Fruit fly (Drosophila melanogaster) whole organism, embryonic: ENCODE results near the gene CG10804.

Experiments
- Abd-B ChIP-seq: fragments of 200-800 bp; sonication (Bioruptor generic); optimal IDR thresholded peaks from 2 replicates; lab custom pipeline; 2018; ENCODE audit warnings: missing biosample characterization, mild to moderate bottlenecking, missing genetic modification characterization, moderate library complexity
- Atf-2 ChIP-seq: fragments of 200-800 bp; sonication (Bioruptor generic); optimal IDR thresholded peaks from 2 replicates; lab custom pipeline; 2016; ENCODE audit warnings: missing biosample characterization, missing genetic modification characterization
- BEAF-32 ChIP-seq: fragments of 200-800 bp; sonication (Bioruptor generic); optimal IDR thresholded peaks from 3 replicates; lab custom pipeline; 2017; ENCODE audit warnings: missing biosample characterization, missing genetic modification characterization, mild to moderate bottlenecking, moderate library complexity, missing genetic modification reagents
- Blimp-1 ChIP-seq: fragments of 200-800 bp; sonication (Bioruptor generic); optimal IDR thresholded peaks from 3 replicates; lab custom pipeline; 2018; ENCODE audit warnings: missing biosample characterization, missing genetic modification characterization, mild to moderate bottlenecking, moderate library complexity, missing genetic modification reagents
- CG11085 ChIP-seq: fragments of 200-800 bp; sonication (Bioruptor generic); IDR thresholded peaks from 2 replicates; pipeline ENCODE4 v1.3.6; 2022; ENCODE audit warnings: missing biosample characterization, missing genetic modification characterization
- CG11093 ChIP-seq: fragments of 200-800 bp; sonication (Bioruptor generic); IDR thresholded peaks from 3 replicates; pipeline ENCODE4 v1.3.6; 2022; ENCODE audit warnings: missing biosample characterization, missing genetic modification characterization
- CG11247 ChIP-seq: fragments of 200-800 bp; sonication (Bioruptor generic); IDR thresholded peaks from 2 replicates; pipeline ENCODE4 v1.3.6; 2022; ENCODE audit warnings: missing biosample characterization, missing genetic modification characterization
- CG11695 ChIP-seq: fragments of 200-800 bp; sonication (Bioruptor generic); IDR thresholded peaks from 3 replicates; pipeline ENCODE4 v1.3.6; 2022; ENCODE audit warnings: missing biosample characterization, missing genetic modification characterization
- CG12391 ChIP-seq: fragments of 200-800 bp; sonication (Bioruptor generic); optimal IDR thresholded peaks from 3 replicates; lab custom pipeline; 2018; ENCODE audit warnings: missing biosample characterization, mild to moderate bottlenecking, missing genetic modification characterization, moderate library complexity
- CG13287 ChIP-seq: fragments of 200-800 bp; sonication (Bioruptor generic); IDR thresholded peaks from 2 replicates; pipeline ENCODE4 v1.3.6; 2022; ENCODE audit warnings: missing biosample characterization, missing genetic modification characterization; ENCODE audit not compliant: partially characterized antibody
- CG13894 ChIP-seq: fragments of 200-800 bp; sonication (Bioruptor generic); optimal IDR thresholded peaks from 3 replicates; lab custom pipeline; 2018; ENCODE audit warnings: missing biosample characterization, mild to moderate bottlenecking, missing genetic modification characterization, moderate library complexity
- CG14860 ChIP-seq: fragments of 200-800 bp; sonication (Bioruptor generic); IDR thresholded peaks from 3 replicates; pipeline ENCODE4 v1.3.6; 2022; ENCODE audit warnings: missing biosample characterization, missing genetic modification characterization; ENCODE audit not compliant: partially characterized antibody
- CG17328 ChIP-seq: fragments of 200-800 bp; sonication (Bioruptor generic); IDR thresholded peaks from 2 replicates; pipeline ENCODE4 v1.3.6; 2022; ENCODE audit warnings: missing biosample characterization, missing genetic modification characterization
- CG17385 ChIP-seq: fragments of 200-800 bp; sonication (Bioruptor generic); optimal IDR thresholded peaks from 3 replicates; lab custom pipeline; 2018; ENCODE audit warnings: missing biosample characterization, mild to moderate bottlenecking, missing genetic modification characterization
- CG18011 ChIP-seq: fragments of 200-800 bp; sonication (Bioruptor generic); optimal IDR thresholded peaks from 2 replicates; lab custom pipeline; 2017; ENCODE audit warnings: missing biosample characterization, missing genetic modification characterization, mild to moderate bottlenecking, moderate library complexity, missing genotype
- CG2129 ChIP-seq: fragments of 200-800 bp; sonication (Bioruptor generic); IDR thresholded peaks from 2 replicates; pipeline ENCODE4 v1.3.6; 2022; ENCODE audit warnings: missing biosample characterization, missing genetic modification characterization; ENCODE audit not compliant: partially characterized antibody
- CG2678 ChIP-seq: fragments of 200-800 bp; sonication (Bioruptor generic); optimal IDR thresholded peaks from 3 replicates; lab custom pipeline; 2019; ENCODE audit warnings: missing biosample characterization, mild to moderate bottlenecking, missing genetic modification characterization, moderate library complexity
- CG2712 ChIP-seq: fragments of 200-800 bp; optimal IDR thresholded peaks from 3 replicates; lab custom pipeline; 2019; ENCODE audit warnings: missing biosample characterization, mild to moderate bottlenecking, missing genetic modification characterization, moderate library complexity
- CG3995 ChIP-seq: fragments of 200-800 bp; sonication (Bioruptor generic); optimal IDR thresholded peaks from 3 replicates; lab custom pipeline; 2016; ENCODE audit warnings: missing biosample characterization, missing genetic modification characterization
- CG42726 ChIP-seq: fragments of 200-800 bp; sonication (Bioruptor generic); IDR thresholded peaks from 2 replicates; pipeline ENCODE4 v1.3.6; 2022; ENCODE audit warnings: missing biosample characterization, missing genetic modification characterization; ENCODE audit not compliant: partially characterized antibody
- CG4854 ChIP-seq: fragments of 200-800 bp; sonication (Bioruptor generic); optimal IDR thresholded peaks from 2 replicates; lab custom pipeline; 2016; ENCODE audit warnings: missing biosample characterization, missing genetic modification characterization, inconsistent platforms
- CG6791 ChIP-seq: fragments of 200-800 bp; sonication (Bioruptor generic); IDR thresholded peaks from 3 replicates; pipeline ENCODE4 v1.3.6; 2022; ENCODE audit warnings: missing biosample characterization, missing genetic modification characterization; ENCODE audit not compliant: partially characterized antibody
- CG8089 ChIP-seq: fragments of 200-800 bp; sonication (Bioruptor generic); optimal IDR thresholded peaks from 3 replicates; lab custom pipeline; 2016; ENCODE audit warnings: missing biosample characterization, missing genetic modification characterization
- CG8290 ChIP-seq, 3 experiments: fragments of 200-800 bp; sonication (Bioruptor generic); optimal IDR thresholded peaks; 2 replicates each; lab custom pipeline; 2016 to 2019; ENCODE audit warnings: missing biosample characterization in 3 of 3, missing genetic modification characterization in 3 of 3, mild to moderate bottlenecking in 2 of 3, moderate library complexity in 1 of 3
- CG9609 ChIP-seq: fragments of 200-800 bp; sonication (Bioruptor generic); optimal IDR thresholded peaks from 3 replicates; lab custom pipeline; 2016; ENCODE audit warnings: missing biosample characterization, missing genetic modification characterization
- CG9727 ChIP-seq: fragments of 200-800 bp; sonication (Bioruptor generic); optimal IDR thresholded peaks from 3 replicates; lab custom pipeline; 2017; ENCODE audit warnings: missing biosample characterization, mild to moderate bottlenecking, missing genetic modification characterization
- CG9797 ChIP-seq: fragments of 200-800 bp; sonication (Bioruptor generic); optimal IDR thresholded peaks from 3 replicates; lab custom pipeline; 2018; ENCODE audit warnings: missing biosample characterization, mild to moderate bottlenecking, missing genetic modification characterization
- Chrac-16 ChIP-seq: fragments of 200-800 bp; sonication (Bioruptor generic); optimal IDR thresholded peaks from 3 replicates; lab custom pipeline; 2016; ENCODE audit warnings: missing biosample characterization, missing genetic modification characterization
- Dll ChIP-seq: fragments of 200-800 bp; sonication (Bioruptor generic); IDR thresholded peaks from 4 replicates; pipeline ENCODE4 v1.3.6; 2022; ENCODE audit warnings: missing biosample characterization, missing genetic modification characterization; ENCODE audit not compliant: partially characterized antibody
- Dp ChIP-seq: fragments of 200-800 bp; sonication (Bioruptor generic); optimal IDR thresholded peaks from 2 replicates; lab custom pipeline; 2018; ENCODE audit warnings: missing biosample characterization, mild to moderate bottlenecking, missing genetic modification characterization, moderate library complexity
- Eip74EF ChIP-seq, 2 experiments: fragments of 200-800 bp in 1 of 2; fragments of >200 bp in 1 of 2; sonication (Bioruptor generic) in 1 of 2; optimal IDR thresholded peaks; 2 replicates each; lab custom pipeline; 2017 to 2019; ENCODE audit warnings: missing biosample characterization in 2 of 2, missing genetic modification characterization in 2 of 2, mild to moderate bottlenecking in 1 of 2, moderate library complexity in 1 of 2
- Mad ChIP-seq: fragments of 200-800 bp; sonication (Bioruptor generic); optimal IDR thresholded peaks from 2 replicates; lab custom pipeline; 2016; ENCODE audit warnings: missing biosample characterization, missing genetic modification characterization
- Nf-YB ChIP-seq: fragments of 200-800 bp; sonication (Bioruptor generic); optimal IDR thresholded peaks from 3 replicates; lab custom pipeline; 2019; ENCODE audit warnings: missing biosample characterization, mild to moderate bottlenecking, missing genetic modification characterization, moderate library complexity
- Sox102F ChIP-seq: fragments of 200-800 bp; sonication (Bioruptor generic); optimal IDR thresholded peaks from 2 replicates; lab custom pipeline; 2018; ENCODE audit warnings: missing biosample characterization, mild to moderate bottlenecking, missing genetic modification characterization, moderate library complexity
- TFAM ChIP-seq: fragments of 200-800 bp; sonication (Bioruptor generic); optimal IDR thresholded peaks from 2 replicates; lab custom pipeline; 2017; ENCODE audit warnings: missing biosample characterization, missing genetic modification characterization, inconsistent platforms
- Usf ChIP-seq: fragments of 200-800 bp; sonication (Bioruptor generic); optimal IDR thresholded peaks from 2 replicates; lab custom pipeline; 2017; ENCODE audit warnings: missing genotype, missing biosample characterization, missing genetic modification characterization
- YL-1 ChIP-seq: fragments of 200-800 bp; sonication (Bioruptor generic); optimal IDR thresholded peaks from 3 replicates; lab custom pipeline; 2017; ENCODE audit warnings: missing biosample characterization, mild to moderate bottlenecking, missing genetic modification characterization
- al ChIP-seq: fragments of 200-800 bp; sonication (Bioruptor generic); IDR thresholded peaks from 2 replicates; pipeline ENCODE4 v1.3.6; 2022; ENCODE audit warnings: missing biosample characterization, missing genetic modification characterization
- ase ChIP-seq: fragments of 200-800 bp; sonication (Bioruptor generic); IDR thresholded peaks from 3 replicates; pipeline ENCODE4 v1.3.6; 2022; ENCODE audit warnings: missing biosample characterization, missing genetic modification characterization
- ftz-f1 ChIP-seq: fragments of 200-800 bp; sonication (Bioruptor generic); optimal IDR thresholded peaks from 2 replicates; lab custom pipeline; 2016; ENCODE audit warnings: missing biosample characterization, missing genetic modification characterization
- grau ChIP-seq: fragments of 200-800 bp; optimal IDR thresholded peaks from 3 replicates; lab custom pipeline; 2019; ENCODE audit warnings: missing biosample characterization, mild to moderate bottlenecking, missing genetic modification characterization, moderate library complexity
- hb ChIP-seq: fragments of 200-800 bp; sonication (Bioruptor generic); IDR thresholded peaks from 3 replicates; pipeline ENCODE4 v1.3.6; 2022; ENCODE audit warnings: missing biosample characterization, missing genetic modification characterization; ENCODE audit not compliant: partially characterized antibody
- nerfin-1 ChIP-seq: fragments of 200-800 bp; sonication (Bioruptor generic); optimal IDR thresholded peaks from 3 replicates; lab custom pipeline; 2019; ENCODE audit warnings: missing biosample characterization, mild to moderate bottlenecking, missing genetic modification characterization, moderate library complexity
- prd ChIP-seq, 3 experiments: fragments of >200 bp in 2 of 3; fragments of 200-800 bp in 1 of 3; sonication (Bioruptor generic) in 1 of 3; optimal IDR thresholded peaks in 2 of 3; IDR thresholded peaks in 1 of 3; 2 replicates in 2 of 3; 3 replicates in 1 of 3; pipeline versions ENCODE4 v1.3.6 to Lab custom; 2017 to 2022; ENCODE audit warnings: missing biosample characterization in 1 of 3, missing genetic modification characterization in 1 of 3
- so ChIP-seq: fragments of 200-800 bp; sonication (Bioruptor generic); IDR thresholded peaks from 3 replicates; pipeline ENCODE4 v1.3.6; 2022; ENCODE audit warnings: missing biosample characterization, missing genetic modification characterization
- stwl ChIP-seq: fragments of 200-800 bp; sonication (Bioruptor generic); optimal IDR thresholded peaks from 3 replicates; lab custom pipeline; 2018; ENCODE audit warnings: missing biosample characterization, mild to moderate bottlenecking, missing genetic modification characterization, moderate library complexity
- trh ChIP-seq: fragments of 200-800 bp; sonication (Bioruptor generic); optimal IDR thresholded peaks from 2 replicates; lab custom pipeline; 2016; ENCODE audit warnings: missing biosample characterization, missing genetic modification characterization
- unc-4 ChIP-seq: fragments of 200-800 bp; sonication (Bioruptor generic); IDR thresholded peaks from 2 replicates; pipeline ENCODE4 v1.3.6; 2022; ENCODE audit warnings: missing biosample characterization, missing genetic modification characterization; ENCODE audit not compliant: partially characterized antibody
- yki ChIP-seq: fragments of >200 bp; optimal IDR thresholded peaks from 3 replicates; lab custom pipeline; 2018

The CG10804 gene

dm6 chrX:3485304-3485703, 3.2 kb upstream of the CG10804 start, which contains the start of the genes CG14270 and CG10803 (continued):
- peak; percentile 38 for TF ChIP-seq CG8290 (GFP tag; optimal IDR thresholded peaks at IDR 0.05; lab: Kevin White, UChicago)
- TF ChIP-seq CG8290 (tag; optimal IDR thresholded peaks at IDR 0.05; lab: Kevin White, UChicago) = no peak
- TF ChIP-seq CG2712 = peak; percentile 33
- TF ChIP-seq CG4854 (GFP tag; lab: Kevin White, UChicago) = no peak
- TF ChIP-seq CG42726 (GFP tag; lab: Robert Waterston, UW) = no peak
- TF ChIP-seq CG13894 = no peak
- no peak for TF ChIP-seq nerfin-1 (tag; lab: Kevin White, UChicago)
- peak; percentile 23 for TF ChIP-seq grau (tag; lab: Kevin White, UChicago)
- no peak for TF ChIP-seq Mad (GFP tag; lab: Kevin White, UChicago)
- no peak for TF ChIP-seq CG18011 (GFP tag; lab: Kevin White, UChicago)
- peak; percentile 90 for TF ChIP-seq BEAF-32 (GFP tag; lab: Kevin White, UChicago)
- TF ChIP-seq al (GFP tag; lab: Robert Waterston, UW) = 0 out of 2 replicates have a peak, but pooled peaks have one; percentile 19
- TF ChIP-seq CG6791 (GFP tag; lab: Robert Waterston, UW) = peak; percentile 62; the same call in 2 of the 3 replicates
- peak; percentile 49 for TF ChIP-seq CG2129 (GFP tag; lab: Robert Waterston, UW)
- no peak for TF ChIP-seq Chrac-16 (GFP tag; lab: Kevin White, UChicago)
- TF ChIP-seq hb = peak; percentile 80
- no peak for TF ChIP-seq Usf (GFP tag; lab: Kevin White, UChicago)
- TF ChIP-seq CG12391 (tag; lab: Kevin White, UChicago) = peak; percentile 47
- TF ChIP-seq CG9609 (GFP tag; lab: Kevin White, UChicago) = no peak
- peak; percentile 52 for TF ChIP-seq YL-1
- TF ChIP-seq yki = no peak
- TF ChIP-seq so = no peak
- peak; percentile 71 for TF ChIP-seq stwl (tag; lab: Kevin White, UChicago)
- TF ChIP-seq CG13287 = peak; percentile 87
- TF ChIP-seq ase (GFP tag; lab: Robert Waterston, UW) = no peak
- TF ChIP-seq Sox102F (GFP tag; lab: Kevin White, UChicago) = no peak
- no peak for TF ChIP-seq ftz-f1
- TF ChIP-seq Atf-2 (GFP tag; lab: Kevin White, UChicago) = no peak
- TF ChIP-seq CG11695 (GFP tag; lab: Robert Waterston, UW) = no peak
- peak; percentile 85 for TF ChIP-seq unc-4 (GFP tag; lab: Robert Waterston, UW)
- TF ChIP-seq Dp (GFP tag; lab: Kevin White, UChicago) = peak; percentile 31
- TF ChIP-seq TFAM (GFP tag; lab: Kevin White, UChicago) = no peak
- no peak for TF ChIP-seq CG17385 (GFP tag; lab: Kevin White, UChicago)
- TF ChIP-seq Nf-YB (GFP tag; lab: Kevin White, UChicago) = no peak
- TF ChIP-seq CG2678 = no peak
- TF ChIP-seq CG17328 (GFP tag; lab: Robert Waterston, UW) = no peak
- TF ChIP-seq Eip74EF (GFP tag; optimal IDR thresholded peaks at IDR 0.05; lab: Kevin White, UChicago) = no peak
- TF ChIP-seq CG14860 = peak; percentile 79
- TF ChIP-seq trh (GFP tag; lab: Kevin White, UChicago) = no peak
- TF ChIP-seq CG11085 (GFP tag; lab: Robert Waterston, UW) = no peak
- TF ChIP-seq Abd-B (GFP tag; lab: Kevin White, UChicago) = peak; percentile 15
- no peak for TF ChIP-seq Blimp-1 (GFP tag; lab: Kevin White, UChicago)
- TF ChIP-seq CG3995 = peak; percentile 56
- no peak for TF ChIP-seq CG11247 (GFP tag; lab: Robert Waterston, UW)
- peak; percentile 93 for TF ChIP-seq Dll
- TF ChIP-seq CG9727 (GFP tag; lab: Kevin White, UChicago) = peak; percentile 9
- TF ChIP-seq CG9797 (GFP tag; lab: Kevin White, UChicago) = peak; percentile 71
- no peak for TF ChIP-seq CG8089
- no peak for TF ChIP-seq CG11093
- TF ChIP-seq prd (optimal IDR thresholded peaks at IDR 0.05; lab: Kevin White, UChicago) = no peak
- peak; percentile 21; the same call in 1 of the 3 replicates for TF ChIP-seq prd (GFP tag; IDR thresholded peaks at IDR 0.05; lab: Robert Waterston, UW)
